Fruit fly (Drosophila melanogaster): ENCODE results near the gene sowah.

Gene sowah

dm6 chr3L:12501249-12501648, 71.1 kb downstream of the sowah start, which contains the start of the genes CG10638 and CG10681 (continued):
- TF ChIP-seq Asciz (GFP tag; optimal IDR thresholded peaks at IDR 0.05) (peak; percentile 24), CG7556 (GFP tag; optimal IDR thresholded peaks at IDR 0.05) (peak; percentile 17), CG10366 (GFP tag; IDR thresholded peaks at IDR 0.05) (no peak), MESR4 (GFP tag; optimal IDR thresholded peaks at IDR 0.05) (no peak), CG3726 (GFP tag; IDR thresholded peaks at IDR 0.05) (no peak), D (optimal IDR thresholded peaks at IDR 0.05) (no peak), D (GFP tag; optimal IDR thresholded peaks at IDR 0.05) (no peak), CG8388 (GFP tag; optimal IDR thresholded peaks at IDR 0.05) (peak; percentile 27), HLHmδ (GFP tag; optimal IDR thresholded peaks at IDR 0.05) (no peak), CG4424 (GFP tag; optimal IDR thresholded peaks at IDR 0.05) (peak; percentile 62), mld (GFP tag; IDR thresholded peaks at IDR 0.05; ENCODE audit: partially characterized antibody) (no peak), bab2 (GFP tag; optimal IDR thresholded peaks at IDR 0.05) (no peak), eve (GFP tag; optimal IDR thresholded peaks at IDR 0.05) (no peak), CG3838 (GFP tag; optimal IDR thresholded peaks at IDR 0.05) (no peak), trem (tag; optimal IDR thresholded peaks at IDR 0.05) (peak; percentile 98), nerfin-2 (GFP tag; IDR thresholded peaks at IDR 0.05; ENCODE audit: partially characterized antibody) (no peak), Lim3 (GFP tag; IDR thresholded peaks at IDR 0.05) (no peak), CG9609 (GFP tag; optimal IDR thresholded peaks at IDR 0.05) (no peak), Hmr (GFP tag; optimal IDR thresholded peaks at IDR 0.05) (peak; percentile 13), NK7.1 (GFP tag; optimal IDR thresholded peaks at IDR 0.05) (no peak), CG10959 (GFP tag; IDR thresholded peaks at IDR 0.05) (no peak), Elba2 (GFP tag; optimal IDR thresholded peaks at IDR 0.05) (no peak), CG6813 (GFP tag; optimal IDR thresholded peaks at IDR 0.05) (no peak), Taf1 (GFP tag; IDR thresholded peaks at IDR 0.05) (no peak), Sox100B (GFP tag; optimal IDR thresholded peaks at IDR 0.05) (peak; percentile 53), BtbVII (GFP tag; optimal IDR thresholded peaks at IDR 0.05) (no peak), Dbx (GFP tag; IDR thresholded peaks at IDR 0.05) (no peak), sc (optimal IDR thresholded peaks at IDR 0.05) (no peak), sc (GFP tag; optimal IDR thresholded peaks at IDR 0.05) (no peak), fd96Cb (tag; optimal IDR thresholded peaks at IDR 0.05) (no peak), maf-S (GFP tag; optimal IDR thresholded peaks at IDR 0.05) (no peak), pum (GFP tag; optimal IDR thresholded peaks at IDR 0.05) (no peak), crp (GFP tag; optimal IDR thresholded peaks at IDR 0.05) (peak; percentile 67 to 91), E2f1 (GFP tag; IDR thresholded peaks at IDR 0.05) (no peak), aop (GFP tag; IDR thresholded peaks at IDR 0.05) (no peak), btn (GFP tag; optimal IDR thresholded peaks at IDR 0.05) (no peak), fu2 (GFP tag; optimal IDR thresholded peaks at IDR 0.05) (no peak), E2f2 (GFP tag; IDR thresholded peaks at IDR 0.05) (peak; percentile 51; the same call in 1 of the 2 replicates), CG7786 (GFP tag; optimal IDR thresholded peaks at IDR 0.05) (no peak), NC2β (GFP tag; optimal IDR thresholded peaks at IDR 0.05) (peak; percentile 28), Tbp (GFP tag; optimal IDR thresholded peaks at IDR 0.05) (no peak), CG10462 (GFP tag; optimal IDR thresholded peaks at IDR 0.05) (no peak), CG15479 (GFP tag; optimal IDR thresholded peaks at IDR 0.05) (no peak), wek (GFP tag; optimal IDR thresholded peaks at IDR 0.05) (no peak), Kr (GFP tag; optimal IDR thresholded peaks at IDR 0.05) (no peak), row (GFP tag; IDR thresholded peaks at IDR 0.05) (peak; percentile 64), CG12769 (tag; optimal IDR thresholded peaks at IDR 0.05) (no peak), D19A (tag; optimal IDR thresholded peaks at IDR 0.05) (peak; percentile 34), Hr51 (GFP tag; optimal IDR thresholded peaks at IDR 0.05) (peak in 1 of 2 experiments; percentile 36), CG15601 (tag; optimal IDR thresholded peaks at IDR 0.05) (peak; percentile 31), run (tag; optimal IDR thresholded peaks at IDR 0.05) (no peak), Hey (tag; optimal IDR thresholded peaks at IDR 0.05) (no peak)
